Worm (Caenorhabditis elegans): Measurements from ENCODE around the gene mcm-5.

mcm-5 gene

DNA sequence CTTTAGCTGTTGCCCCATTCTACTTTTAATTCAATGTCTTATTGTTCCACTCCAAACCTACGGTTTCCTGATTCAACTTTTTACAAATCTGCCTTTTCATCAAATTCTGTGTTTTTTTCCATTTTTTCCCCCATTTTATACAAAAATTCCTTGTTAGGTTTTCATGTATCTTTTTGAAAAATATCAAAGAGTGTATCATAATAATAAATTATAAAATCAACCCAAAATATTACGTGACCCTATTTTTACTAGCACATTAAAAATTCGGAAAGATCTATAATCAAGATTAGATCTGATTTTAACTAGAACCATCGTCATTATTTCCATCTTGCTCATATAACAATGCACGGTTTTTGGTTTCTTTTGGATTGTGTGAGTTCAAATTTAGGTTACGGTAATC lies 29.0 kb upstream of the mcm-5 start, which contains the start of gene H38K22.6:
Gene H38K22.6, plus strand, starts transcription at position 301 of the 400 bp plus-strand sequence.
- no peak for TF ChIP-seq ccch-3 (GFP tag; optimal IDR thresholded peaks at IDR 0.05)
- TF ChIP-seq dpff-1 (tag; optimal IDR thresholded peaks at IDR 0.05) = no peak
- TF ChIP-seq nhr-90 (tag; optimal IDR thresholded peaks at IDR 0.05) = no peak
- TF ChIP-seq die-1 (tag; optimal IDR thresholded peaks at IDR 0.05) = no peak
- no peak for TF ChIP-seq Y67H2A.10 (GFP tag; conservative IDR thresholded peaks at IDR 0.05)

ce11 chrIII:4317065-4317752 lies 26.1 kb upstream of the mcm-5 start, which contains the start of gene tag-131:
TSS of gene tag-131 (plus strand) at chrIII:4317702.
- TF ChIP-seq hmg-1.2 (GFP tag; IDR thresholded peaks at IDR 0.05) (peak; percentile 20; the same call in 1 of the 2 replicates), lin-54 (GFP tag; optimal IDR thresholded peaks at IDR 0.05) (no peak)

ce11 chrIII:4314502-4314901 lies 23.4 kb upstream of the mcm-5 start:
- TF ChIP-seq pha-4 (tag; optimal IDR thresholded peaks at IDR 0.05) (no peak), snpc-3.4 (tag; optimal IDR thresholded peaks at IDR 0.05) (no peak), T26A5.8 (tag; optimal IDR thresholded peaks at IDR 0.05) (no peak), nhr-80 (tag; optimal IDR thresholded peaks at IDR 0.05) (peak; percentile 45), mcd-1 (GFP tag; IDR thresholded peaks at IDR 0.05) (no peak), ceh-100 (GFP tag; IDR thresholded peaks at IDR 0.05) (no peak), snpc-1.3 (tag; optimal IDR thresholded peaks at IDR 0.05; ENCODE audit: insufficient read depth) (no peak)

ce11 chrIII:4313061-4313962 lies 22.2 kb upstream of the mcm-5 start, which contains the start of the genes evl-14 and dcn-1:
TSS of gene evl-14 (minus strand) at chrIII:4313128.
TSS of gene dcn-1 (plus strand) at chrIII:4313912.
- TF ChIP-seq zfh-2 (GFP tag; conservative IDR thresholded peaks at IDR 0.05) = no peak
- TF ChIP-seq madf-6 (GFP tag; IDR thresholded peaks at IDR 0.05) = peak; percentile 96
- TF ChIP-seq lag-1 (GFP tag; IDR thresholded peaks at IDR 0.05) = no peak
- no peak for TF ChIP-seq tbp1 (GFP tag; optimal IDR thresholded peaks at IDR 0.05)
- no peak for TF ChIP-seq ztf-3 (GFP tag; optimal IDR thresholded peaks at IDR 0.05)
- no peak for TF ChIP-seq lin-26 (GFP tag; IDR thresholded peaks at IDR 0.05)
- TF ChIP-seq dpl-1 (GFP tag; optimal IDR thresholded peaks at IDR 0.05) = peak; percentile 82
- no peak for TF ChIP-seq sptf-2 (GFP tag; optimal IDR thresholded peaks at IDR 0.05)
- TF ChIP-seq F23B12.7 (tag; optimal IDR thresholded peaks at IDR 0.05; ENCODE audit: insufficient read depth) = no peak
- no peak for TF ChIP-seq ccch-3 (GFP tag; optimal IDR thresholded peaks at IDR 0.05)
- no peak for TF ChIP-seq hsf-1 (GFP tag; IDR thresholded peaks at IDR 0.05)
- peak; percentile 87 for TF ChIP-seq madf-8 (GFP tag; conservative IDR thresholded peaks at IDR 0.05)
- no peak for TF ChIP-seq ztf-22 (GFP tag; optimal IDR thresholded peaks at IDR 0.05)
- TF ChIP-seq lin-35 (GFP tag; optimal IDR thresholded peaks at IDR 0.05) = no peak
- no peak for TF ChIP-seq B0035.1 (tag; optimal IDR thresholded peaks at IDR 0.05)
- peak; percentile 84 for TF ChIP-seq ceh-91 (GFP tag; IDR thresholded peaks at IDR 0.05)
- TF ChIP-seq mel-28 (tag; optimal IDR thresholded peaks at IDR 0.05; ENCODE audit: borderline replicate concordance) = no peak
- peak; percentile 80 for TF ChIP-seq snpc-3.4 (tag; optimal IDR thresholded peaks at IDR 0.05)
- TF ChIP-seq nfyb-1 (GFP tag; IDR thresholded peaks at IDR 0.05) = no peak
- TF ChIP-seq Y53F4B.3 (GFP tag; IDR thresholded peaks at IDR 0.05) = no peak
- no peak for TF ChIP-seq B0019.2 (GFP tag; conservative IDR thresholded peaks at IDR 0.05)
- TF ChIP-seq hmg-1.2 (GFP tag; IDR thresholded peaks at IDR 0.05) = peak; percentile 47; the same call in 1 of the 2 replicates
- no peak for TF ChIP-seq Y53G8AR.9 (GFP tag; conservative IDR thresholded peaks at IDR 0.05)
- no peak for TF ChIP-seq hmg-20 (GFP tag; IDR thresholded peaks at IDR 0.05)
- no peak for TF ChIP-seq rpc-1 (optimal IDR thresholded peaks at IDR 0.05)
- TF ChIP-seq rpc-1 (tag; optimal IDR thresholded peaks at IDR 0.05) = no peak
- peak; percentile 80 for TF ChIP-seq xnd-1 (tag; optimal IDR thresholded peaks at IDR 0.05)
- TF ChIP-seq lsl-1 (GFP tag; optimal IDR thresholded peaks at IDR 0.05) = peak; percentile 92
- no peak for TF ChIP-seq F39B2.1 (GFP tag; IDR thresholded peaks at IDR 0.05)
- TF ChIP-seq mes-4 (tag; optimal IDR thresholded peaks at IDR 0.05) = no peak

Measured in whole organism, young adult.